Worm (Caenorhabditis elegans) whole organism, L2 larva: ENCODE data around the gene tmc-1.
A peak's percentile ranks its signal among the peaks of the same experiment; 100 is the strongest.

Source experiments
- C34F6.9 ChIP-seq: fragments of 150-350 bp; optimal IDR thresholded peaks from 2 replicates; lab custom pipeline; 2014; ENCODE audit warnings: missing biosample characterization, missing genetic modification characterization
- F13H6.1 ChIP-seq: sonication (generic microtip); optimal IDR thresholded peaks from 2 replicates; lab custom pipeline; 2016; ENCODE audit warnings: missing genetic modification characterization, missing compliant biosample characterization
- alr-1 ChIP-seq: fragments of 150-350 bp; optimal IDR thresholded peaks from 2 replicates; lab custom pipeline; 2014; ENCODE audit warnings: missing biosample characterization, missing genetic modification characterization
- blmp-1 ChIP-seq: sonication (generic microtip); optimal IDR thresholded peaks from 2 replicates; lab custom pipeline; 2017; ENCODE audit warnings: missing genetic modification characterization, mild to moderate bottlenecking, missing compliant biosample characterization, antibody characterized with exemption, moderate library complexity; ENCODE audit not compliant: insufficient read depth
- crh-2 ChIP-seq: sonication (generic microtip); optimal IDR thresholded peaks from 2 replicates; lab custom pipeline; 2017; ENCODE audit warnings: missing biosample characterization, missing genetic modification characterization
- elt-1 ChIP-seq: fragments of 150-350 bp; optimal IDR thresholded peaks from 2 replicates; lab custom pipeline; 2014; ENCODE audit warnings: missing biosample characterization, missing genetic modification characterization
- elt-3 ChIP-seq: sonication (generic microtip); optimal IDR thresholded peaks from 2 replicates; lab custom pipeline; 2017; ENCODE audit warnings: missing biosample characterization, missing genetic modification characterization
- gmeb-1 ChIP-seq: fragments of 150-350 bp; optimal IDR thresholded peaks from 2 replicates; lab custom pipeline; 2014; ENCODE audit warnings: missing biosample characterization, missing genetic modification characterization
- lin-11 ChIP-seq: fragments of 150-350 bp; sonication (generic microtip); optimal IDR thresholded peaks from 2 replicates; lab custom pipeline; 2014; ENCODE audit warnings: missing biosample characterization, missing genetic modification characterization, inconsistent platforms, mixed read lengths
- mab-5 ChIP-seq: fragments of 150-350 bp; optimal IDR thresholded peaks from 2 replicates; lab custom pipeline; 2014; ENCODE audit warnings: missing biosample characterization, missing genetic modification characterization
- mbf-1 ChIP-seq: sonication (generic microtip); optimal IDR thresholded peaks from 2 replicates; lab custom pipeline; 2017; ENCODE audit warnings: missing biosample characterization, missing genetic modification characterization
- nhr-11 ChIP-seq: fragments of 150-350 bp; optimal IDR thresholded peaks from 2 replicates; lab custom pipeline; 2014; ENCODE audit warnings: missing biosample characterization, missing genetic modification characterization
- nhr-12 ChIP-seq: fragments of 150-350 bp; optimal IDR thresholded peaks from 2 replicates; lab custom pipeline; 2014; ENCODE audit warnings: missing biosample characterization, missing genetic modification characterization
- nhr-21 ChIP-seq: fragments of 150-350 bp; optimal IDR thresholded peaks from 2 replicates; lab custom pipeline; 2014; ENCODE audit warnings: missing biosample characterization, missing genetic modification characterization
- nhr-25 ChIP-seq: fragments of 150-350 bp; sonication (generic microtip); optimal IDR thresholded peaks from 3 replicates; lab custom pipeline; 2014; ENCODE audit warnings: missing biosample characterization, missing genetic modification characterization
- nhr-6 ChIP-seq: fragments of 150-350 bp; optimal IDR thresholded peaks from 2 replicates; lab custom pipeline; 2014; ENCODE audit warnings: missing biosample characterization, missing genetic modification characterization
- sem-4 ChIP-seq: fragments of 150-350 bp; optimal IDR thresholded peaks from 2 replicates; lab custom pipeline; 2014; ENCODE audit warnings: missing biosample characterization, missing genetic modification reagents, missing genetic modification characterization
- skn-1 ChIP-seq: sonication (generic microtip); optimal IDR thresholded peaks from 2 replicates; lab custom pipeline; 2017; ENCODE audit warnings: missing biosample characterization, missing genetic modification characterization
- sma-9 ChIP-seq, 2 experiments: fragments of 150-350 bp in 1 of 2; sonication (generic microtip) in 1 of 2; optimal IDR thresholded peaks; 2 replicates each; lab custom pipeline; 2014 to 2016; ENCODE audit warnings: missing genetic modification characterization in 2 of 2, mild to moderate bottlenecking in 1 of 2, missing biosample characterization in 1 of 2, missing compliant biosample characterization in 1 of 2, missing genetic modification reagents in 1 of 2, moderate library complexity in 1 of 2
- snpc-4 ChIP-seq: fragments of 150-350 bp; optimal IDR thresholded peaks from 2 replicates; lab custom pipeline; 2014; ENCODE audit warnings: missing biosample characterization, missing genetic modification characterization
- unc-39 ChIP-seq: fragments of 150-350 bp; optimal IDR thresholded peaks from 2 replicates; lab custom pipeline; 2014; ENCODE audit warnings: missing biosample characterization, missing genetic modification characterization
- unc-55 ChIP-seq: fragments of 150-350 bp; sonication (generic microtip); optimal IDR thresholded peaks from 3 replicates; lab custom pipeline; 2014; ENCODE audit warnings: missing biosample characterization, missing genetic modification reagents, missing genetic modification characterization
- unc-62 ChIP-seq: fragments of 150-350 bp; optimal IDR thresholded peaks from 2 replicates; lab custom pipeline; 2014; ENCODE audit warnings: missing biosample characterization, missing genetic modification reagents, missing genetic modification characterization
- ztf-11 ChIP-seq: sonication (generic microtip); optimal IDR thresholded peaks from 2 replicates; lab custom pipeline; 2017; ENCODE audit warnings: missing biosample characterization, missing genetic modification characterization
- ztf-4 ChIP-seq: fragments of 150-350 bp; optimal IDR thresholded peaks from 2 replicates; lab custom pipeline; 2014; ENCODE audit warnings: missing biosample characterization, missing genetic modification characterization

The tmc-1 gene

DNA sequence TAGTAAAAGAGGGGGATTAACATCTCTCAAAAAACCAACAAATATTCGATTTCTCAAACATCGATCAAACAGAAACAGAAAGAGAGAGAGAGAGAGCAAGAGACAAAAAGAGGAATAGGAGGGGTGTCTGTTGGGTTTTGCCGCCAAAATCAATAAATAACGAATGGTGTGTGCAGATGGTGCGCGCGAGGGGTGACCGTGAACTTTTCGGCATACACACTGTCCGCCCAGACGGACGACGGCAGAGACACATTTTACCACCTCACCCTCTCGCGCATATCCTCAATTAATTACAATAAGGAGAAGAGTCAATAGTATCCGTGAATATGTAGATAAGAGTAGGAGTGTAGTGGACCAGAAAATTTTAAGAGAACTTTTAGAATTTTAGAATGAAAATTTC, 60.4 kb downstream of the tmc-1 start:
- TF ChIP-seq F13H6.1 (tag; lab: Kevin White, UChicago) (no peak), elt-1 (tag; lab: Kevin White, UChicago) (no peak), unc-62 (GFP tag; lab: Kevin White, UChicago) (no peak), lin-11 (tag; lab: Kevin White, UChicago) (no peak), ztf-11 (tag; lab: Kevin White, UChicago) (no peak), mbf-1 (tag; lab: Kevin White, UChicago) (no peak)

DNA sequence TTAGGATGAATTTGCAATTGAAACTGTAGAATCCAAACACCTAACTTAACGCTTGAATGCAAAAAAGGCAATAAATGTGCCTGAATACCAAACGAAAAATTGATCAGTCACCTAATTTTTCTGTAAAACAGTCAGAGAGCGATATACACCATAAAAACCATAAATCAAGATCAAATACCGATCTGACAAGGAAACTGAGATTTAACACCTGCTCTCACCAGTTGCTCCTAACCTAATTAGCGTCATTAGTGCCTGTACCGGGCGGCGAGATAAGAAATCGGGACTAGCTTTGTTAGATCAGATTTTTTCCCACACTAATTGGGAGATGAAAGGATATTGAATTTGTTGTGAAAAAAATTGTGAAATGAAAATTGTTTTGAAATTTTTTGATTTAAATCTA, 61.1 kb downstream of the tmc-1 start:
- TF ChIP-seq alr-1: no peak
- no peak for TF ChIP-seq nhr-21 (tag; lab: Kevin White, UChicago)
- TF ChIP-seq mbf-1 (tag; lab: Kevin White, UChicago): no peak
- TF ChIP-seq sem-4: no peak
- no peak for TF ChIP-seq snpc-4 (tag; lab: Kevin White, UChicago)
- no peak for TF ChIP-seq gmeb-1 (tag; lab: Kevin White, UChicago)
- TF ChIP-seq nhr-6 (tag; lab: Kevin White, UChicago): no peak
- no peak for TF ChIP-seq lin-11 (tag; lab: Kevin White, UChicago)
- TF ChIP-seq nhr-12 (tag; lab: Kevin White, UChicago): no peak
- TF ChIP-seq elt-3 (tag; lab: Kevin White, UChicago): no peak
- no peak for TF ChIP-seq mab-5 (tag; lab: Kevin White, UChicago)
- no peak for TF ChIP-seq nhr-11 (tag; lab: Kevin White, UChicago)
- TF ChIP-seq unc-39: no peak
- TF ChIP-seq C34F6.9 (tag; lab: Kevin White, UChicago): no peak
- TF ChIP-seq unc-55 (GFP tag; lab: Kevin White, UChicago): no peak
- TF ChIP-seq ztf-4 (tag; lab: Kevin White, UChicago): no peak
- TF ChIP-seq elt-1 (tag; lab: Kevin White, UChicago): no peak
- TF ChIP-seq blmp-1 (tag; lab: Kevin White, UChicago): no peak
- no peak for TF ChIP-seq crh-2 (tag; lab: Kevin White, UChicago)
- no peak for TF ChIP-seq sma-9 (GFP tag; optimal IDR thresholded peaks at IDR 0.05; lab: Kevin White, UChicago)
- TF ChIP-seq sma-9 (tag; optimal IDR thresholded peaks at IDR 0.05; lab: Kevin White, UChicago): no peak

DNA sequence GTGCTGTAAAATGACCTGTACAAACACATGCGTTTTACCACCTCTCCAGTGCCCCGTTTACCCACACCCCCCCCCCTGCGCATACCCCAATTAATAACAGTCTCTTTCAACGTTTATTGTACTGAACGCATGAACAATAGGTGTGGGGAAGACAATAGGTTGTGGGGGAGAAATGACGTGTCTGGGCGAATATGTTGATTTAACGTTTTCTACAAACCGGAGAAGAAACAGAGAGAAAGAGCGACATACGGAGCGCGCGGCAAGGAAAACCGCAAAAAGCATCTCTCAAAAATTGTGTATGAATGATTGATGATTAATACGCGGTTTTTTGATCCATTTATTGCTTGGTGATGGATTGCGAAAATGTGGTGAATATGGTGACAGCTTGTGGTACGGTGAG, 61.8 kb downstream of the tmc-1 start:
- TF ChIP-seq sma-9 (GFP tag; optimal IDR thresholded peaks at IDR 0.05; lab: Kevin White, UChicago) (no peak), sma-9 (tag; optimal IDR thresholded peaks at IDR 0.05; lab: Kevin White, UChicago) (no peak), nhr-25 (tag; lab: Kevin White, UChicago) (no peak), ztf-4 (tag; lab: Kevin White, UChicago) (no peak), unc-55 (GFP tag; lab: Kevin White, UChicago) (peak; percentile 59), skn-1 (tag; lab: Kevin White, UChicago) (no peak)
